Fruit fly (Drosophila melanogaster) whole organism, embryonic: ENCODE data around the gene Ns1.

Experiments used
- CG10654 ChIP-seq: fragments of 200-800 bp; sonication (Bioruptor generic); optimal IDR thresholded peaks from 2 replicates; lab custom pipeline; 2016; ENCODE audit warnings: missing biosample characterization, missing genetic modification characterization
- CG12155 ChIP-seq: fragments of 200-800 bp; sonication (Bioruptor generic); optimal IDR thresholded peaks from 3 replicates; lab custom pipeline; 2016; ENCODE audit warnings: missing biosample characterization, missing genetic modification characterization
- CG13624 ChIP-seq: fragments of 200-800 bp; sonication (Bioruptor generic); optimal IDR thresholded peaks from 2 replicates; lab custom pipeline; 2016; ENCODE audit warnings: missing biosample characterization, missing genetic modification characterization
- CG14441 ChIP-seq: fragments of 200-800 bp; sonication (Bioruptor generic); IDR thresholded peaks from 2 replicates; pipeline ENCODE4 v1.3.6; 2022; ENCODE audit warnings: missing biosample characterization, missing genetic modification characterization
- CG14710 ChIP-seq: fragments of 200-800 bp; sonication (Bioruptor generic); optimal IDR thresholded peaks from 3 replicates; lab custom pipeline; 2019; ENCODE audit warnings: missing biosample characterization, mild to moderate bottlenecking, missing genetic modification characterization, moderate library complexity
- CG15696 ChIP-seq: fragments of 200-800 bp; sonication (Bioruptor generic); optimal IDR thresholded peaks from 2 replicates; lab custom pipeline; 2019; ENCODE audit warnings: missing biosample characterization, mild to moderate bottlenecking, missing genetic modification characterization, moderate library complexity
- CG17328 ChIP-seq: fragments of 200-800 bp; sonication (Bioruptor generic); IDR thresholded peaks from 2 replicates; pipeline ENCODE4 v1.3.6; 2022; ENCODE audit warnings: missing biosample characterization, missing genetic modification characterization
- CG17802 ChIP-seq: fragments of 200-800 bp; sonication (Bioruptor generic); optimal IDR thresholded peaks from 2 replicates; lab custom pipeline; 2018; ENCODE audit warnings: missing biosample characterization, mild to moderate bottlenecking, missing genetic modification characterization, moderate library complexity
- CG2202 ChIP-seq: fragments of 200-800 bp; sonication (Bioruptor generic); optimal IDR thresholded peaks from 2 replicates; lab custom pipeline; 2018; ENCODE audit warnings: missing biosample characterization, mild to moderate bottlenecking, missing genetic modification characterization
- CG32532 ChIP-seq: fragments of 200-800 bp; sonication (Bioruptor generic); IDR thresholded peaks from 2 replicates; pipeline ENCODE4 v1.3.6; 2022; ENCODE audit warnings: missing biosample characterization, missing genetic modification characterization
- CG4360 ChIP-seq: fragments of 200-800 bp; sonication (Bioruptor generic); IDR thresholded peaks from 2 replicates; pipeline ENCODE4 v1.3.6; 2022; ENCODE audit warnings: missing biosample characterization, missing genetic modification characterization
- CG4404 ChIP-seq: fragments of 200-800 bp; sonication (Bioruptor generic); IDR thresholded peaks from 2 replicates; pipeline ENCODE4 v1.3.6; 2022; ENCODE audit warnings: missing biosample characterization, missing genetic modification characterization
- CG4820 ChIP-seq: fragments of 200-800 bp; sonication (Bioruptor generic); optimal IDR thresholded peaks from 3 replicates; lab custom pipeline; 2016; ENCODE audit warnings: missing biosample characterization, missing genetic modification characterization
- CG6175 ChIP-seq: fragments of 200-800 bp; sonication (Bioruptor generic); IDR thresholded peaks from 3 replicates; pipeline ENCODE4 v1.3.6; 2022; ENCODE audit warnings: missing biosample characterization, missing genetic modification characterization
- CG6765 ChIP-seq: fragments of 200-800 bp; sonication (Bioruptor generic); optimal IDR thresholded peaks from 3 replicates; lab custom pipeline; 2017; ENCODE audit warnings: missing biosample characterization, mild to moderate bottlenecking, missing genetic modification characterization
- CG6813 ChIP-seq: fragments of 200-800 bp; sonication (Bioruptor generic); optimal IDR thresholded peaks from 2 replicates; lab custom pipeline; 2017; ENCODE audit warnings: missing biosample characterization, missing genetic modification characterization, mild to moderate bottlenecking, moderate library complexity, missing genetic modification reagents
- CG8924 ChIP-seq: fragments of 200-800 bp; optimal IDR thresholded peaks from 3 replicates; lab custom pipeline; 2019; ENCODE audit warnings: missing biosample characterization, mild to moderate bottlenecking, missing genetic modification characterization, moderate library complexity
- CG9817 ChIP-seq: fragments of 200-800 bp; sonication (Bioruptor generic); optimal IDR thresholded peaks from 2 replicates; lab custom pipeline; 2018; ENCODE audit warnings: missing biosample characterization, mild to moderate bottlenecking, missing genetic modification characterization, moderate library complexity
- Dip3 ChIP-seq: fragments of 200-800 bp; sonication (Bioruptor generic); optimal IDR thresholded peaks from 3 replicates; lab custom pipeline; 2016; ENCODE audit warnings: missing biosample characterization, missing genetic modification characterization
- Doc3 ChIP-seq: fragments of 200-800 bp; sonication (Bioruptor generic); IDR thresholded peaks from 3 replicates; pipeline ENCODE4 v1.3.6; 2022; ENCODE audit warnings: missing biosample characterization, missing genetic modification characterization; ENCODE audit not compliant: partially characterized antibody
- ERR ChIP-seq: fragments of 200-800 bp; sonication (Bioruptor generic); optimal IDR thresholded peaks from 2 replicates; lab custom pipeline; 2016; ENCODE audit warnings: missing biosample characterization, missing genetic modification characterization
- Elba2 ChIP-seq: fragments of 200-800 bp; sonication (Bioruptor generic); optimal IDR thresholded peaks from 3 replicates; lab custom pipeline; 2016; ENCODE audit warnings: missing biosample characterization, missing genetic modification characterization
- HHEX ChIP-seq: fragments of 200-800 bp; sonication (Bioruptor generic); optimal IDR thresholded peaks from 3 replicates; lab custom pipeline; 2017; ENCODE audit warnings: missing biosample characterization, mild to moderate bottlenecking, missing genetic modification characterization, missing genetic modification reagents
- HLHmδ ChIP-seq: fragments of 200-800 bp; sonication (Bioruptor generic); optimal IDR thresholded peaks from 2 replicates; lab custom pipeline; 2018; ENCODE audit warnings: missing biosample characterization, mild to moderate bottlenecking, missing genetic modification characterization, moderate library complexity
- Max ChIP-seq: fragments of 200-800 bp; sonication (Bioruptor generic); optimal IDR thresholded peaks from 2 replicates; lab custom pipeline; 2016; ENCODE audit warnings: missing biosample characterization, mild to moderate bottlenecking, missing genetic modification characterization
- Neu2 ChIP-seq: fragments of 200-800 bp; sonication (Bioruptor generic); optimal IDR thresholded peaks from 3 replicates; lab custom pipeline; 2016; ENCODE audit warnings: missing biosample characterization, missing genetic modification characterization, borderline replicate concordance
- Nf-YC ChIP-seq: fragments of 200-800 bp; optimal IDR thresholded peaks from 3 replicates; lab custom pipeline; 2019; ENCODE audit warnings: missing biosample characterization, mild to moderate bottlenecking, missing genetic modification characterization, moderate library complexity
- Six4 ChIP-seq: fragments of 200-800 bp; sonication (Bioruptor generic); optimal IDR thresholded peaks from 2 replicates; lab custom pipeline; 2016; ENCODE audit warnings: missing biosample characterization, missing genetic modification characterization
- al ChIP-seq: fragments of 200-800 bp; sonication (Bioruptor generic); IDR thresholded peaks from 2 replicates; pipeline ENCODE4 v1.3.6; 2022; ENCODE audit warnings: missing biosample characterization, missing genetic modification characterization
- ash1 ChIP-seq: fragments of 200-800 bp; sonication (Bioruptor generic); optimal IDR thresholded peaks from 2 replicates; lab custom pipeline; 2018; ENCODE audit warnings: missing biosample characterization, mild to moderate bottlenecking, missing genetic modification characterization
- bsh ChIP-seq, 2 experiments: fragments of 200-800 bp; sonication (Bioruptor generic); optimal IDR thresholded peaks; 2 replicates each; lab custom pipeline; 2017 to 2018; ENCODE audit warnings: mild to moderate bottlenecking in 2 of 2, missing biosample characterization in 2 of 2, missing genetic modification characterization in 2 of 2, moderate library complexity in 1 of 2
- cas ChIP-seq: fragments of 200-800 bp; sonication (Bioruptor generic); IDR thresholded peaks from 2 replicates; pipeline ENCODE4 v1.3.6; 2022; ENCODE audit warnings: missing biosample characterization, missing genetic modification characterization
- chinmo ChIP-seq: fragments of 200-800 bp; sonication (Bioruptor generic); IDR thresholded peaks from 4 replicates; pipeline ENCODE4 v1.3.6; 2022; ENCODE audit warnings: missing biosample characterization, missing genetic modification characterization; ENCODE audit not compliant: partially characterized antibody
- dan ChIP-seq: fragments of 200-800 bp; sonication (Bioruptor generic); IDR thresholded peaks from 2 replicates; pipeline ENCODE4 v1.3.6; 2022; ENCODE audit warnings: missing biosample characterization, missing genetic modification characterization
- dati ChIP-seq: fragments of 200-800 bp; sonication (Bioruptor generic); IDR thresholded peaks from 2 replicates; pipeline ENCODE4 v1.3.6; 2022; ENCODE audit warnings: missing biosample characterization, missing genetic modification characterization
- eyg ChIP-seq: fragments of 200-800 bp; sonication (Bioruptor generic); optimal IDR thresholded peaks from 3 replicates; lab custom pipeline; 2016; ENCODE audit warnings: missing biosample characterization, missing genetic modification characterization
- hth ChIP-seq: fragments of >200 bp; optimal IDR thresholded peaks from 2 replicates; lab custom pipeline; 2017; ENCODE audit warnings: inconsistent platforms
- insv ChIP-seq, 2 experiments: fragments of 200-800 bp; sonication (Bioruptor generic); optimal IDR thresholded peaks; 3 replicates each; lab custom pipeline; 2016 to 2018; ENCODE audit warnings: missing biosample characterization in 2 of 2, missing genetic modification characterization in 2 of 2
- jing ChIP-seq: fragments of 200-800 bp; sonication (Bioruptor generic); optimal IDR thresholded peaks from 2 replicates; lab custom pipeline; 2018; ENCODE audit warnings: missing biosample characterization, mild to moderate bottlenecking, missing genetic modification characterization
- kay ChIP-seq: fragments of 200-800 bp; sonication (Bioruptor generic); optimal IDR thresholded peaks from 2 replicates; lab custom pipeline; 2016; ENCODE audit warnings: missing biosample characterization, missing genetic modification characterization
- lilli ChIP-seq: fragments of 200-800 bp; sonication (Bioruptor generic); optimal IDR thresholded peaks from 3 replicates; lab custom pipeline; 2016; ENCODE audit warnings: missing biosample characterization, missing genetic modification characterization
- repo ChIP-seq: fragments of 200-800 bp; sonication (Bioruptor generic); optimal IDR thresholded peaks from 2 replicates; lab custom pipeline; 2016; ENCODE audit warnings: missing biosample characterization, missing genetic modification characterization
- run ChIP-seq: fragments of 200-800 bp; sonication (Bioruptor generic); optimal IDR thresholded peaks from 3 replicates; lab custom pipeline; 2018; ENCODE audit warnings: missing biosample characterization, mild to moderate bottlenecking, missing genetic modification characterization
- sima ChIP-seq: fragments of 200-800 bp; sonication (Bioruptor generic); optimal IDR thresholded peaks from 2 replicates; lab custom pipeline; 2016; ENCODE audit warnings: missing biosample characterization, missing genetic modification characterization
- ssp ChIP-seq: fragments of 200-800 bp; sonication (Bioruptor generic); IDR thresholded peaks from 2 replicates; pipeline ENCODE4 v1.3.6; 2022; ENCODE audit warnings: missing biosample characterization, missing genetic modification characterization
- stc ChIP-seq: fragments of 200-800 bp; sonication (Bioruptor generic); IDR thresholded peaks from 2 replicates; pipeline ENCODE4 v1.3.6; 2022; ENCODE audit warnings: missing biosample characterization, missing genetic modification characterization
- trem ChIP-seq: fragments of 200-800 bp; optimal IDR thresholded peaks from 3 replicates; lab custom pipeline; 2019; ENCODE audit warnings: missing biosample characterization, mild to moderate bottlenecking, missing genetic modification characterization, moderate library complexity
- ttk ChIP-seq: fragments of 200-800 bp; sonication (Bioruptor generic); IDR thresholded peaks from 2 replicates; pipeline ENCODE4 v2.1.2; 2022; ENCODE audit warnings: missing biosample characterization, missing genetic modification characterization
- vvl ChIP-seq: fragments of 200-800 bp; sonication (Bioruptor generic); IDR thresholded peaks from 2 replicates; pipeline ENCODE4 v1.3.6; 2022; ENCODE audit warnings: missing biosample characterization, missing genetic modification characterization
- wdn ChIP-seq: fragments of 200-800 bp; sonication (Bioruptor generic); IDR thresholded peaks from 2 replicates; pipeline ENCODE4 v1.3.6; 2022; ENCODE audit warnings: missing biosample characterization, missing genetic modification characterization
- wek ChIP-seq: fragments of 200-800 bp; sonication (Bioruptor generic); optimal IDR thresholded peaks from 3 replicates; lab custom pipeline; 2018; ENCODE audit warnings: missing biosample characterization, mild to moderate bottlenecking, missing genetic modification characterization, moderate library complexity
- wor ChIP-seq: fragments of 200-800 bp; sonication (Bioruptor generic); IDR thresholded peaks from 2 replicates; pipeline ENCODE4 v1.3.6; 2022; ENCODE audit warnings: missing biosample characterization, missing genetic modification characterization

Gene Ns1

dm6 chr3R:17079859-17080255 lies 7.4 kb upstream of the Ns1 start, which contains the start of the genes Keap1 and kuk (continued):
- TF ChIP-seq HHEX (peak; percentile 54), ttk (GFP tag; lab: Robert Waterston, UW) (no peak), eyg (peak; percentile 58), CG17328 (GFP tag; lab: Robert Waterston, UW) (peak; percentile 38; the same call in 1 of the 2 replicates), dan (GFP tag; lab: Robert Waterston, UW) (no peak), kay (no peak), CG14441 (GFP tag; lab: Robert Waterston, UW) (peak; percentile 57; the same call in 1 of the 2 replicates), hth (no peak), CG4820 (GFP tag; lab: Kevin White, UChicago) (peak; percentile 32), vvl (GFP tag; lab: Robert Waterston, UW) (peak; percentile 66), sima (GFP tag; lab: Kevin White, UChicago) (no peak), lilli (GFP tag; lab: Kevin White, UChicago) (peak; percentile 79), CG32532 (GFP tag; lab: Robert Waterston, UW) (peak; percentile 35; the same call in 1 of the 2 replicates), CG6175 (GFP tag; lab: Robert Waterston, UW) (no peak), Six4 (GFP tag; lab: Kevin White, UChicago) (no peak), wor (GFP tag; lab: Robert Waterston, UW) (no peak), ash1 (no peak), insv (GFP tag; optimal IDR thresholded peaks at IDR 0.05; lab: Kevin White, UChicago) (peak in 1 of 2 experiments; percentile 57), CG17802 (tag; lab: Kevin White, UChicago) (peak; percentile 11), bsh (GFP tag; optimal IDR thresholded peaks at IDR 0.05; lab: Kevin White, UChicago) (peak in 1 of 2 experiments; percentile 24), Doc3 (GFP tag; lab: Robert Waterston, UW) (peak; percentile 79), ERR (GFP tag; lab: Kevin White, UChicago) (peak; percentile 12), jing (GFP tag; lab: Kevin White, UChicago) (no peak), CG6765 (peak; percentile 35), CG10654 (GFP tag; lab: Kevin White, UChicago) (peak; percentile 43), wdn (GFP tag; lab: Robert Waterston, UW) (no peak), CG14710 (tag; lab: Kevin White, UChicago) (peak; percentile 82), CG4360 (GFP tag; lab: Robert Waterston, UW) (no peak), run (no peak), Elba2 (no peak), wek (GFP tag; lab: Kevin White, UChicago) (no peak), Dip3 (peak; percentile 63), dati (GFP tag; lab: Robert Waterston, UW) (no peak), CG8924 (no peak), CG6813 (no peak), CG2202 (tag; lab: Kevin White, UChicago) (no peak), Neu2 (GFP tag; lab: Kevin White, UChicago) (no peak), HLHmδ (GFP tag; lab: Kevin White, UChicago) (peak; percentile 4), Nf-YC (tag; lab: Kevin White, UChicago) (peak; percentile 28), CG9817 (tag; lab: Kevin White, UChicago) (peak; percentile 54), ssp (GFP tag; lab: Robert Waterston, UW) (no peak), cas (GFP tag; lab: Robert Waterston, UW) (peak; percentile 40; the same call in 1 of the 2 replicates), CG12155 (GFP tag; lab: Kevin White, UChicago) (peak; percentile 58), Max (GFP tag; lab: Kevin White, UChicago) (peak; percentile 89), al (peak; percentile 44; the same call in 1 of the 2 replicates), stc (GFP tag; lab: Robert Waterston, UW) (no peak), repo (peak; percentile 27), chinmo (no peak), CG15696 (tag; lab: Kevin White, UChicago) (peak; percentile 32), CG13624 (peak; percentile 47), trem (tag; lab: Kevin White, UChicago) (peak; percentile 86), CG4404 (GFP tag; lab: Robert Waterston, UW) (no peak)
